Worm (Caenorhabditis elegans): ENCODE results near the gene R07H5.11.
"Not testable (repeated sequence)": the region's sequence is repeated elsewhere in the genome, so short reads cannot be mapped to it uniquely, and the experiment has no call there.

The R07H5.11 gene

ce11 chrIV:11178495-11178894, 24.1 kb upstream of the R07H5.11 start, which contains the start of gene C08F8.9:
C08F8.9 (minus strand) TSS chrIV:11178595.
- no peak for TF ChIP-seq egrh-3 (GFP tag; IDR thresholded peaks at IDR 0.05)
- TF ChIP-seq snpc-4 (GFP tag; optimal IDR thresholded peaks at IDR 0.05): no peak
- no peak for TF ChIP-seq snpc-4 (tag; optimal IDR thresholded peaks at IDR 0.05)
- TF ChIP-seq D2030.7 (GFP tag; IDR thresholded peaks at IDR 0.05): no peak
- TF ChIP-seq snpc-3.4 (tag; optimal IDR thresholded peaks at IDR 0.05): no peak
- TF ChIP-seq dpl-1 (GFP tag; optimal IDR thresholded peaks at IDR 0.05): no peak
- TF ChIP-seq lsl-1 (GFP tag; optimal IDR thresholded peaks at IDR 0.05): no peak
- TF ChIP-seq nhr-80 (tag; optimal IDR thresholded peaks at IDR 0.05): no peak
- TF ChIP-seq ama-1 (optimal IDR thresholded peaks at IDR 0.05): no peak
- TF ChIP-seq ama-1 (GFP tag; optimal IDR thresholded peaks at IDR 0.05): no peak
- no peak for TF ChIP-seq B0019.2 (GFP tag; conservative IDR thresholded peaks at IDR 0.05)
- no peak for TF ChIP-seq ZK185.1 (tag; optimal IDR thresholded peaks at IDR 0.05; ENCODE audit: poor library complexity, severe bottlenecking)
- TF ChIP-seq madf-8 (GFP tag; conservative IDR thresholded peaks at IDR 0.05): no peak
- TF ChIP-seq hmg-20 (GFP tag; IDR thresholded peaks at IDR 0.05): no peak
- TF ChIP-seq C17E4.6 (GFP tag; IDR thresholded peaks at IDR 0.05): no peak
- TF ChIP-seq him-1 (tag; optimal IDR thresholded peaks at IDR 0.05): no peak
- TF ChIP-seq rec-8 (tag; optimal IDR thresholded peaks at IDR 0.05): no peak
- TF ChIP-seq xnd-1 (tag; optimal IDR thresholded peaks at IDR 0.05): no peak
- TF ChIP-seq unc-130 (GFP tag; optimal IDR thresholded peaks at IDR 0.05): no peak
- no peak for TF ChIP-seq Y53G8AR.9 (GFP tag; conservative IDR thresholded peaks at IDR 0.05)

ce11 chrIV:11179123-11179740, 23.3 kb upstream of the R07H5.11 start, which contains the start of gene cpt-2:
cpt-2 (plus strand) TSS chrIV:11179645.
- TF ChIP-seq unc-130 (GFP tag; optimal IDR thresholded peaks at IDR 0.05) (peak; percentile 41), egl-18 (GFP tag; IDR thresholded peaks at IDR 0.05) (peak; percentile 80; the same call in 1 of the 2 replicates), lsl-1 (GFP tag; optimal IDR thresholded peaks at IDR 0.05) (peak; percentile 62), efl-1 (GFP tag; optimal IDR thresholded peaks at IDR 0.05) (peak; percentile 12), K12H6.12 (tag; optimal IDR thresholded peaks at IDR 0.05) (peak; percentile 51), tlf-1 (GFP tag; optimal IDR thresholded peaks at IDR 0.05) (peak; percentile 71), cebp-1 (tag; optimal IDR thresholded peaks at IDR 0.05) (peak; percentile 83), B0035.1 (tag; optimal IDR thresholded peaks at IDR 0.05) (peak; percentile 54), bed-2 (GFP tag; IDR thresholded peaks at IDR 0.05) (peak; percentile 86), C06A6.2 (GFP tag; conservative IDR thresholded peaks at IDR 0.05) (peak; percentile 65), egrh-3 (GFP tag; IDR thresholded peaks at IDR 0.05) (peak; percentile 81), lin-40 (tag; optimal IDR thresholded peaks at IDR 0.05) (peak; percentile 88), xnd-1 (tag; optimal IDR thresholded peaks at IDR 0.05) (peak; percentile 44), ekl-4 (GFP tag; IDR thresholded peaks at IDR 0.05) (peak; percentile 86; the same call in 1 of the 2 replicates), egl-44 (GFP tag; IDR thresholded peaks at IDR 0.05) (peak; percentile 92), athp-1 (tag; optimal IDR thresholded peaks at IDR 0.05) (peak; percentile 46), Y56A3A.18 (GFP tag; IDR thresholded peaks at IDR 0.05) (peak; percentile 58; the same call in 1 of the 2 replicates), F22D6.2 (tag; optimal IDR thresholded peaks at IDR 0.05) (peak; percentile 35), attf-5 (GFP tag; optimal IDR thresholded peaks at IDR 0.05) (peak; percentile 75), madf-6 (GFP tag; IDR thresholded peaks at IDR 0.05) (peak; percentile 82), ztf-26 (tag; optimal IDR thresholded peaks at IDR 0.05) (peak; percentile 54), ztf-28 (GFP tag; IDR thresholded peaks at IDR 0.05) (peak; percentile 90), lsy-27 (tag; optimal IDR thresholded peaks at IDR 0.05; ENCODE audit: borderline replicate concordance, insufficient read depth) (peak; percentile 9), ceh-91 (GFP tag; IDR thresholded peaks at IDR 0.05) (peak; percentile 80), F23B12.7 (tag; optimal IDR thresholded peaks at IDR 0.05; ENCODE audit: insufficient read depth) (peak; percentile 48), dox-1 (GFP tag; IDR thresholded peaks at IDR 0.05) (peak; percentile 97), madf-8 (GFP tag; conservative IDR thresholded peaks at IDR 0.05) (peak; percentile 63), K11D2.4 (GFP tag; IDR thresholded peaks at IDR 0.05) (peak; percentile 95), lir-1 (GFP tag; conservative IDR thresholded peaks at IDR 0.05) (peak; percentile 85), aptf-2 (GFP tag; conservative IDR thresholded peaks at IDR 0.05) (0 out of 2 replicates have a peak, but pooled peaks have one; percentile 38)
- TF ChIP-seq cebp-1 (GFP tag; IDR thresholded peaks at IDR 0.05): not testable (repeated sequence)

Data from whole organism, young adult.